Worm (Caenorhabditis elegans): ENCODE data around the gene trpp-3.

The trpp-3 gene

ce11 chrIII:9570869-9571268 lies 45.5 kb downstream of the trpp-3 start:
- TF ChIP-seq nfya-1 (tag; optimal IDR thresholded peaks at IDR 0.05) = peak; percentile 99
- no peak for TF ChIP-seq fax-1 (tag; optimal IDR thresholded peaks at IDR 0.05)

All from whole organism, late embryonic.